Fruit fly (Drosophila melanogaster): ENCODE measurements around the gene CG32199.

CG32199 gene

dm6 chr3L:18627657-18628455 is 16.2 kb downstream of the CG32199 start (continued):
- TF ChIP-seq gro (GFP tag; optimal IDR thresholded peaks at IDR 0.05) (no peak), vvl (GFP tag; IDR thresholded peaks at IDR 0.05) (no peak), CHES-1-like (GFP tag; optimal IDR thresholded peaks at IDR 0.05) (no peak), stwl (tag; optimal IDR thresholded peaks at IDR 0.05) (no peak), CG8944 (GFP tag; optimal IDR thresholded peaks at IDR 0.05) (no peak), Atf6 (GFP tag; IDR thresholded peaks at IDR 0.05) (no peak), CG15479 (GFP tag; optimal IDR thresholded peaks at IDR 0.05) (peak; percentile 50), CG8388 (GFP tag; optimal IDR thresholded peaks at IDR 0.05) (peak; percentile 10), dpn (GFP tag; optimal IDR thresholded peaks at IDR 0.05) (no peak), Abd-B (GFP tag; optimal IDR thresholded peaks at IDR 0.05) (no peak), slbo (GFP tag; IDR thresholded peaks at IDR 0.05) (peak; percentile 13; the same call in 1 of the 2 replicates), Lhr (GFP tag; optimal IDR thresholded peaks at IDR 0.05) (no peak), CG9932 (GFP tag; IDR thresholded peaks at IDR 0.05) (0 out of 2 replicates have a peak, but pooled peaks have one; percentile 8), CG8924 (tag; optimal IDR thresholded peaks at IDR 0.05) (peak; percentile 31), CG8089 (GFP tag; optimal IDR thresholded peaks at IDR 0.05) (no peak), ind (GFP tag; optimal IDR thresholded peaks at IDR 0.05) (no peak), ttk (GFP tag; IDR thresholded peaks at IDR 0.05) (0 out of 2 replicates have a peak, but pooled peaks have one; percentile 31), Adf1 (GFP tag; IDR thresholded peaks at IDR 0.05) (no peak), cg (GFP tag; optimal IDR thresholded peaks at IDR 0.05) (no peak), lov (optimal IDR thresholded peaks at IDR 0.05) (no peak), lov (GFP tag; IDR thresholded peaks at IDR 0.05) (0 out of 3 replicates have a peak, but pooled peaks have one; percentile 30), Fer3 (tag; optimal IDR thresholded peaks at IDR 0.05) (no peak), YL-1 (GFP tag; optimal IDR thresholded peaks at IDR 0.05) (no peak), bowl (GFP tag; IDR thresholded peaks at IDR 0.05) (no peak), CG6791 (GFP tag; IDR thresholded peaks at IDR 0.05; ENCODE audit: partially characterized antibody) (peak; percentile 12; the same call in 1 of the 3 replicates), B-H2 (GFP tag; optimal IDR thresholded peaks at IDR 0.05) (no peak), rib (GFP tag; IDR thresholded peaks at IDR 0.05) (no peak), CG12219 (GFP tag; optimal IDR thresholded peaks at IDR 0.05) (no peak), CG4854 (GFP tag; optimal IDR thresholded peaks at IDR 0.05) (no peak), Ets97D (GFP tag; optimal IDR thresholded peaks at IDR 0.05) (no peak), ara (GFP tag; IDR thresholded peaks at IDR 0.05) (no peak), Poxn (GFP tag; IDR thresholded peaks at IDR 0.05) (no peak), tap (tag; optimal IDR thresholded peaks at IDR 0.05) (no peak), CG2199 (GFP tag; IDR thresholded peaks at IDR 0.05) (peak; percentile 86; the same call in 2 of the 3 replicates), kah (GFP tag; optimal IDR thresholded peaks at IDR 0.05) (peak; percentile 36), hbn (GFP tag; IDR thresholded peaks at IDR 0.05; ENCODE audit: partially characterized antibody) (0 out of 2 replicates have a peak, but pooled peaks have one; percentile 14), CG12744 (GFP tag; optimal IDR thresholded peaks at IDR 0.05) (no peak), unpg (GFP tag; optimal IDR thresholded peaks at IDR 0.05) (no peak), Myb (GFP tag; optimal IDR thresholded peaks at IDR 0.05) (no peak), kay (GFP tag; optimal IDR thresholded peaks at IDR 0.05) (no peak), D (optimal IDR thresholded peaks at IDR 0.05) (no peak), D (GFP tag; optimal IDR thresholded peaks at IDR 0.05) (no peak), Deaf1 (tag; optimal IDR thresholded peaks at IDR 0.05) (no peak), Atf-2 (GFP tag; optimal IDR thresholded peaks at IDR 0.05) (no peak), Pdp1 (GFP tag; optimal IDR thresholded peaks at IDR 0.05) (peak in 1 of 2 experiments; percentile 6), CG5180 (GFP tag; optimal IDR thresholded peaks at IDR 0.05) (peak; percentile 88), Lim3 (GFP tag; IDR thresholded peaks at IDR 0.05) (no peak), sna (GFP tag; IDR thresholded peaks at IDR 0.05; ENCODE audit: partially characterized antibody) (0 out of 2 replicates have a peak, but pooled peaks have one; percentile 39), pfk (GFP tag; optimal IDR thresholded peaks at IDR 0.05) (no peak)

All from whole organism, embryonic.